Fruit fly (Drosophila melanogaster) S2 (cell line): Measurements from ENCODE around the gene CG1806.
A peak's percentile ranks its signal among the peaks of the same experiment; 100 is the strongest.

Experiments
- CG8478 ChIP-seq: fragments of >200 bp; optimal IDR thresholded peaks from 2 replicates; lab custom pipeline; 2018
- CTCF ChIP-seq, 2 experiments: fragments of >200 bp; optimal IDR thresholded peaks; 2 replicates each; lab custom pipeline; 2018

Gene CG1806

dm6 chrX:12006678-12007441, at the start of gene CG1806:
CG1806 (plus strand) TSS chrX:12007176.
- TF ChIP-seq CG8478 (lab: Kevin White, UChicago) (no peak), CTCF (optimal IDR thresholded peaks at IDR 0.05; lab: Kevin White, UChicago) (no peak)

dm6 chrX:11983838-11984237, 23.1 kb upstream of the CG1806 start:
- no peak for TF ChIP-seq CG8478 (lab: Kevin White, UChicago)
- no peak for TF ChIP-seq CTCF (optimal IDR thresholded peaks at IDR 0.05; lab: Kevin White, UChicago)

dm6 chrX:11984987-11985386, 22.0 kb upstream of the CG1806 start, which contains the start of gene cac:
cac (minus strand) TSS chrX:11985087.
- TF ChIP-seq CTCF (optimal IDR thresholded peaks at IDR 0.05; lab: Kevin White, UChicago) (no peak), CG8478 (lab: Kevin White, UChicago) (no peak)

DNA sequence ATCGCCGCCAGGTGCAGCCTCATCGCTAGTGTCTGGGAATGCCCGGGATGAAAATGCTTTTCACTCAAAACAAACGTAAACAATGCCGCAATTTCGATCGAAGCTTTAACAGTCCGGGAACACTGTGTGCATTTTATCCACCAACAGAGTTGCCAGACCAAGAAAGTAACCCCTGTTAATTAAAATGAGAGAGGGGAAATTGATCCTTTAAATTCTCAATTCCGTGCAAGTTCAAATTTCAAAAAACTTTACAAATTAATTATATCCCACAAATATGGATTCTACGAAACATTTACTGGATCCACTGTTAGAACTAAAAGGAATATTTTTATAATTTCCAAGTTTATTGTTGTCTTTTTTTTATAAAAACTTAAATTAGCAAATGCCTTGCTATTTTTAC, 19.3 kb upstream of the CG1806 start, which contains the start of gene gd:
gd (minus strand) TSS at position 101 of the 400 bp plus-strand sequence.
- TF ChIP-seq CTCF (optimal IDR thresholded peaks at IDR 0.05; lab: Kevin White, UChicago) = no peak
- no peak for TF ChIP-seq CG8478 (lab: Kevin White, UChicago)

dm6 chrX:11988912-11989311, 18.1 kb upstream of the CG1806 start, which contains the start of gene tsg:
tsg (minus strand) TSS chrX:11988948.
- TF ChIP-seq CTCF (optimal IDR thresholded peaks at IDR 0.05; lab: Kevin White, UChicago) (no peak), CG8478 (lab: Kevin White, UChicago) (no peak)

dm6 chrX:11992668-11993067, 14.3 kb upstream of the CG1806 start, which contains the start of gene CG18130:
CG18130 (minus strand) TSS chrX:11992768.
- TF ChIP-seq CTCF (optimal IDR thresholded peaks at IDR 0.05; lab: Kevin White, UChicago) (no peak), CG8478 (lab: Kevin White, UChicago) (no peak)

DNA sequence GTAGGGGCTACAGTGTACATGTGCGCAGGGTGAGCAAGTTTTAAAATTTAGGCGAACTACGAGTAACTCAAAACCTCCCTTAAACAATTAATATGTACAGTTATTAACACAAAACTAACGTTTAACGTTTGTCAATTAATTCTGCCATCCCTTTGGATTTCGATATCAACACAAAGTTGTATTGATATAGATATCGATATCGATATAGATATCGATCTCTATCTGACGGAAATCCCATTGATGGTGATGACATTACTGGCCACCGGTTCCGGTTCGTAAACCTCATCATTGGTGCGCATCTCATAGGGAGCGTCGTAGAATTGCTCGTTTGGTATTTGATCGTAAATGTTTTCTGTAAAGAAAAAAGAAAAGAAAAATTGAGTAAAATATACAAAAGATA, 13.7 kb upstream of the CG1806 start:
- no peak for TF ChIP-seq CG8478 (lab: Kevin White, UChicago)
- TF ChIP-seq CTCF (optimal IDR thresholded peaks at IDR 0.05; lab: Kevin White, UChicago) = no peak

DNA sequence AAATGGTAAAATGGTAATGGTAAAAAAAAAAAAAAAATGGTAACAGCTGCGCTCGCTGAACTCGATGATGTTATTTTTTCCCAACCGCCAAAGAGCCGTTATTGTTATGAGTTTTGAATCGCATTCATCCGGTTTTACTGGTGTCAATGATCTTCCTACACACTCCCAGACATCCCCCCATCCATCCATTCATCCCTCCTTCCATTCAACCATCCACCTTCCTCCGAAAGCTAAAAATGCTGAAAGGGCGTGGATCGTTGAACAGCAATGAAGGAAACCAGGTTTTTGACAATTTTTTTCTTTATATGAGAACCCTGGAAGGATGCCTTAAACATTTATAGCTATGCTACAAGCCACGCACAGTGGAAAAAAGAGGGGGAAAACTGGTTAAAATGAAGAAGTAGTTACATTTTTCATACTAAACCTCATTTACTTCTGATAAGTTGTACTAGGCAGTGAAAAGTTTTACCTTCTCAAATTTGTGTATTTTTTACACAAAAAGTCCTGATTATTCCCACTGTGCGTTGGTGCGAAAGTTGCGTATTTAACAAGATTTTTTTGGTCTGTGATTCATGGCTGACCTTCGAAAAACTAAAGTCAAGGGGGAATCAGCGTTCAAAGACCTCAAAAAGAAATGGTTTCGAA, 6.9 kb upstream of the CG1806 start:
- TF ChIP-seq CTCF (optimal IDR thresholded peaks at IDR 0.05; lab: Kevin White, UChicago) (no peak), CG8478 (lab: Kevin White, UChicago) (no peak)

DNA sequence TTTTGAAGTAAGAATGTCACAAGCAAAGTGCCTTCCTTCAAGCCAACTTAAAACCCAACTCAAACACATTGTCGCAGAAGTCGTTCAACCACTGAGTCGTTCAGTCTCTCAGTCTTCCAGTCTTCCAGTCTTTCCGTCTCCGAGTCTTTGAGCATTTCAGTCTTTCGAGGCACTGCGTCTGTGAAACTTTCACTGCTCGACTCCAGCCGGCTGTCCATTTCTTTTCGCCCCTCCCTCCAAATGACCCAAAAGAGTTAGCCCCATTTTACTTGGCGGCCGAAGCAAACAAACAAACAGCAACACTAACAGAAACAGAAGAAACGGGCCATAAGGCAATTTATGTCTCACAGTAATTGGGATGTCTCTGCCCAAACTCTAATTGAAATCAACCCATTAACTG, 6.0 kb upstream of the CG1806 start:
- TF ChIP-seq CG8478 (lab: Kevin White, UChicago) (no peak), CTCF (optimal IDR thresholded peaks at IDR 0.05; lab: Kevin White, UChicago) (no peak)

DNA sequence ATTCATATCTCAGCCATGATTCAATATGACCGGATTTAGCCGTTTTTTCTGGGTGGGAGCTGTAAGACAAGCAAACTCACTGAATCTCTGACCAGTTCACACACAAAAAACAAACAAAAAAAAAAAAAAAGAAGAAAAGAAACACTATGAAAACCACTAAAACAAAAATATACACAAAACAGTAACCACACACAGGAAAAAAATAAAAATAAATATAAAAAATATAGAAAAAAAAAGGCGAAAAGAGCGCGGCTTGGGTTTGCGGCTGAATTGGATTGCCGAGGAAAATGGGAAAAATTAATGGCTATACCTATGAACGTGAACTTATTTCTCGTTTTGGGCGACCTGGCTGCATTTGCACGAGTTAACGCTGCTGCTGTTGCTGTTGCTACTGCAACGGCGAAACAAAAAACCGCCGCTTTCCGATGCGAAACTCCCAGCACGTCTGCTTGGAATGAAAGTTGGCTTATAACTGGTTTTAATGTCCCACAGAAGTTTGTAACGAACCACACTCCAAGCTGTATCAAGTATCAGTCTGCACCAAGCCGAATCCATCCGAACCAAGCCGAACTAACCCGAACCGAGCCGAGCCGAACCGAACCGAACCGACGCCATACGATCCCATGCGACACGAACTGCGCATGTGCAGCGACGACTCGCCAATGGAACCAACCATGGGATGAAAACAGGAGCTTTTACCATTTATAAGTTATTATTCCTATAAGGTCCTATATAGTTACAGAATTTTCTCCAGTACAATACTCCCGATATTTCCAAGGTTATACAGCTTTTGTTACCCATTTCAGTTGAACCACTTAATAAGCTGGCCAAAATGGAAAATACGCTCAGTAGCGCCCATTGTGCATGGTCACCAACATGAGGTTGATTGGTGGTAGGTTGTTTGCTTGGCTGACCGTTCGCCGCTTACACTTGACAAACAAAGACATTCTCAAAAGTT, 3.3 kb upstream of the CG1806 start, which contains the start of gene fw:
fw (minus strand) TSS at position 478 of the 958 bp plus-strand sequence.
- no peak for TF ChIP-seq CG8478 (lab: Kevin White, UChicago)
- no peak for TF ChIP-seq CTCF (optimal IDR thresholded peaks at IDR 0.05; lab: Kevin White, UChicago)

DNA sequence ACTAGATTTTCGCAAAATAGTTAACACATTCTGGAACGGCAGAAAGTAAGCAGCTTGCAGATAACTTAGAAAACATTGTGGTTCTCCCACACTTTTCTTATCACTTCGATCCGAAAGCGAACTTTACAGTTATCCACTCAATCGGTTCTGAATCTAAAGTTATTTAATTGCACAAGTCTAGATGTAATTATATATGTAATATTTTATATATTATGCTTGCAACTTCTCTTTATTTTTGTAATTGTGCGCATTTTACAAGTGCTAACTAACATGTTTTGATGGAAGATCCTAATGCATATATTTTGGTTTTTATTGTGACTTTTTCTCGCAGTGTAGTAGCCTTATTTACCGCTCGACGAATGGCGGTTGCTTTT, 2.6 kb upstream of the CG1806 start:
- TF ChIP-seq CG8478 (lab: Kevin White, UChicago) = no peak
- TF ChIP-seq CTCF (optimal IDR thresholded peaks at IDR 0.05; lab: Kevin White, UChicago) = no peak

- TF ChIP-seq CTCF (optimal IDR thresholded peaks at IDR 0.05; lab: Kevin White, UChicago) = no peak
Observed at dm6 chrX:12007593-12007992, 617 bp downstream of the CG1806 start.

- TF ChIP-seq CTCF (optimal IDR thresholded peaks at IDR 0.05; lab: Kevin White, UChicago) = peak; percentile 50 to 54
- TF ChIP-seq CG8478 (lab: Kevin White, UChicago) = no peak
Observed at dm6 chrX:12012149-12013097, 5.4 kb downstream of the CG1806 start, which contains the start of the genes CG1492 and regucalcin. CG1492 (minus strand) TSS chrX:12012211. regucalcin (plus strand) TSS chrX:12012377.
